Fruit fly (Drosophila melanogaster): ENCODE data around the gene emc.

The emc gene

dm6 chr3L:710345-710822 is 38.8 kb upstream of the emc start, which contains the start of gene CkIIalpha-i3:
CkIIalpha-i3 (minus strand) TSS chr3L:710607.
- TF ChIP-seq Elba2 (GFP tag; optimal IDR thresholded peaks at IDR 0.05) (no peak), CG16863 (GFP tag; optimal IDR thresholded peaks at IDR 0.05) (no peak), pzg (GFP tag; optimal IDR thresholded peaks at IDR 0.05) (peak; percentile 14), pita (GFP tag; optimal IDR thresholded peaks at IDR 0.05) (peak; percentile 82), CG10979 (tag; optimal IDR thresholded peaks at IDR 0.05) (no peak), lab (GFP tag; optimal IDR thresholded peaks at IDR 0.05) (no peak), CG13123 (GFP tag; optimal IDR thresholded peaks at IDR 0.05) (no peak), CG30403 (GFP tag; optimal IDR thresholded peaks at IDR 0.05) (peak; percentile 2), phol (tag; optimal IDR thresholded peaks at IDR 0.05) (peak; percentile 26), CG18262 (tag; optimal IDR thresholded peaks at IDR 0.05) (no peak), CG32772 (GFP tag; IDR thresholded peaks at IDR 0.05) (no peak), B-H2 (GFP tag; optimal IDR thresholded peaks at IDR 0.05) (no peak), Atf-2 (GFP tag; optimal IDR thresholded peaks at IDR 0.05) (no peak), ash1 (GFP tag; optimal IDR thresholded peaks at IDR 0.05) (no peak), HmgZ (tag; optimal IDR thresholded peaks at IDR 0.05) (peak; percentile 13), dm (GFP tag; optimal IDR thresholded peaks at IDR 0.05) (no peak), CG6254 (GFP tag; optimal IDR thresholded peaks at IDR 0.05) (no peak), CG16779 (GFP tag; IDR thresholded peaks at IDR 0.05) (no peak), CG12659 (GFP tag; optimal IDR thresholded peaks at IDR 0.05) (no peak), CG14667 (GFP tag; IDR thresholded peaks at IDR 0.05) (no peak), Rfx (GFP tag; IDR thresholded peaks at IDR 0.05) (no peak), twi (tag; optimal IDR thresholded peaks at IDR 0.05) (no peak), CG6654 (GFP tag; optimal IDR thresholded peaks at IDR 0.05) (no peak), fd64A (GFP tag; optimal IDR thresholded peaks at IDR 0.05) (no peak), kni (GFP tag; optimal IDR thresholded peaks at IDR 0.05) (no peak), CG10462 (GFP tag; optimal IDR thresholded peaks at IDR 0.05) (no peak), luna (GFP tag; optimal IDR thresholded peaks at IDR 0.05) (no peak), bowl (GFP tag; IDR thresholded peaks at IDR 0.05) (no peak), tna (GFP tag; IDR thresholded peaks at IDR 0.05; ENCODE audit: partially characterized antibody) (no peak), nerfin-2 (GFP tag; IDR thresholded peaks at IDR 0.05; ENCODE audit: partially characterized antibody) (no peak), CG12155 (GFP tag; optimal IDR thresholded peaks at IDR 0.05) (no peak), Sox102F (GFP tag; optimal IDR thresholded peaks at IDR 0.05) (no peak), Pdp1 (GFP tag; optimal IDR thresholded peaks at IDR 0.05) (peak in 1 of 2 experiments; percentile 90), gsb (GFP tag; IDR thresholded peaks at IDR 0.05) (no peak), salm (tag; optimal IDR thresholded peaks at IDR 0.05) (no peak), E2f1 (GFP tag; IDR thresholded peaks at IDR 0.05) (no peak), dysf (GFP tag; IDR thresholded peaks at IDR 0.05) (no peak), Fer3 (tag; optimal IDR thresholded peaks at IDR 0.05) (no peak), fd3F (GFP tag; optimal IDR thresholded peaks at IDR 0.05) (no peak), CG42726 (GFP tag; IDR thresholded peaks at IDR 0.05; ENCODE audit: partially characterized antibody) (no peak), CG17186 (GFP tag; optimal IDR thresholded peaks at IDR 0.05) (no peak), Nf-YC (tag; optimal IDR thresholded peaks at IDR 0.05) (no peak), CG11695 (GFP tag; IDR thresholded peaks at IDR 0.05) (no peak), Dp (GFP tag; optimal IDR thresholded peaks at IDR 0.05) (peak; percentile 23), CG8944 (GFP tag; optimal IDR thresholded peaks at IDR 0.05) (no peak), CG8765 (GFP tag; IDR thresholded peaks at IDR 0.05) (no peak), CG3163 (GFP tag; optimal IDR thresholded peaks at IDR 0.05) (no peak), CG10267 (tag; optimal IDR thresholded peaks at IDR 0.05) (peak; percentile 14), run (tag; optimal IDR thresholded peaks at IDR 0.05) (no peak), Usf (GFP tag; optimal IDR thresholded peaks at IDR 0.05) (no peak), CG16813 (GFP tag; IDR thresholded peaks at IDR 0.05; ENCODE audit: partially characterized antibody) (no peak)
